Worm (Caenorhabditis elegans) whole organism, young adult: ENCODE measurements around the gene idpb-4.

Experiments used
- die-1 ChIP-seq: sonication (generic microtip); optimal IDR thresholded peaks from 2 replicates; lab custom pipeline; 2016; ENCODE audit warnings: missing genotype, mild to moderate bottlenecking, missing genetic modification characterization, missing compliant biosample characterization
- dpl-1 ChIP-seq: fragments of 150-350 bp; optimal IDR thresholded peaks from 2 replicates; lab custom pipeline; 2014; ENCODE audit warnings: missing biosample characterization, missing genetic modification reagents, missing genetic modification characterization
- lag-1 ChIP-seq: fragments of 200-800 bp; sonication (Bioruptor generic); IDR thresholded peaks from 2 replicates; pipeline ENCODE4 v1.3.6; 2022; ENCODE audit warnings: missing genetic modification reagents, missing genetic modification characterization, missing compliant biosample characterization
- unc-130 ChIP-seq: sonication (generic microtip); optimal IDR thresholded peaks from 2 replicates; lab custom pipeline; 2016; ENCODE audit warnings: missing genetic modification reagents, missing genetic modification characterization, missing compliant biosample characterization
- unc-62 ChIP-seq: fragments of 150-350 bp; optimal IDR thresholded peaks from 2 replicates; lab custom pipeline; 2014; ENCODE audit warnings: missing biosample characterization, missing genetic modification reagents, missing genetic modification characterization
- zim-3 ChIP-seq: sonication (generic microtip); optimal IDR thresholded peaks from 2 replicates; lab custom pipeline; 2017; ENCODE audit warnings: mild to moderate bottlenecking, missing genetic modification characterization, moderate library complexity, missing compliant biosample characterization
- ztf-28 ChIP-seq: fragments of 200-800 bp; sonication (Bioruptor generic); IDR thresholded peaks from 2 replicates; pipeline ENCODE4 v1.3.6; 2022; ENCODE audit warnings: missing genetic modification reagents, missing genetic modification characterization, missing compliant biosample characterization
- ztf-6 ChIP-seq: fragments of 200-800 bp; sonication (Bioruptor generic); IDR thresholded peaks from 2 replicates; pipeline ENCODE4 v1.3.6; 2022; ENCODE audit warnings: missing genetic modification reagents, missing genetic modification characterization, missing compliant biosample characterization

DNA sequence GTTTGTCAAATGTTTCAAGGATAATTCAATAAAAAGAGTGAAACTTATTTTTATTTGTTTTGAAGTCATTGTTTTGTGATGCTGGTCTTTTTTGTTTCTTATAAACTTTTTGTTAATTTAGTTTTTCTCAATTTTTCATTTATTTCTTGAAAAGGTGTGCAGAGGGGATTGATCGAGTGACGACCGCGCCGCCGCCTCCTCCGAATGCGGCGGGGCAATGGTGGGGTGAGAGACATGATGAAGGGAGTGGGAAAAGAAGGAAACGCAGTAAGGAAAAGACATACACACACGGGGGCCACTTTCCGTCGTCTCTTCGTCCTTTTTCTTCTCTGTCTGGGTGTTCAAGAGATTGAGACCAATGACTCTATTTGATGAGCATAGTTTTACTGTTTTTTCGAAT is 32.0 kb upstream of the idpb-4 start:
- TF ChIP-seq unc-130 (GFP tag; lab: Kevin White, UChicago) (no peak), dpl-1 (GFP tag; lab: Kevin White, UChicago) (no peak), lag-1 (GFP tag; lab: Robert Waterston, UW) (no peak), die-1 (tag; lab: Kevin White, UChicago) (no peak), unc-62 (GFP tag; lab: Kevin White, UChicago) (no peak), ztf-28 (GFP tag; lab: Robert Waterston, UW) (no peak), zim-3 (tag; lab: Kevin White, UChicago) (no peak), ztf-6 (no peak)
